Worm (Caenorhabditis elegans) whole organism, L4 larva: ENCODE results near the gene C46A5.6.

Experiments used
- F10B5.3 ChIP-seq: sonication (generic microtip); optimal IDR thresholded peaks from 2 replicates; lab custom pipeline; 2016; ENCODE audit warnings: mild to moderate bottlenecking, missing genetic modification characterization, missing compliant biosample characterization
- ZK337.2 ChIP-seq: fragments of 200-800 bp; sonication (Bioruptor generic); IDR thresholded peaks from 2 replicates; pipeline ENCODE4 v1.3.6; 2022; ENCODE audit warnings: missing genetic modification reagents, missing genetic modification characterization, missing compliant biosample characterization
- ceh-82 ChIP-seq: sonication (generic microtip); optimal IDR thresholded peaks from 2 replicates; lab custom pipeline; 2017; ENCODE audit warnings: missing biosample characterization, missing genetic modification characterization
- dmd-8 ChIP-seq: fragments of 200-800 bp; sonication (Bioruptor generic); IDR thresholded peaks from 2 replicates; pipeline ENCODE4 v1.3.6; 2022; ENCODE audit warnings: missing genetic modification characterization, missing compliant biosample characterization
- nhr-11 ChIP-seq: fragments of 150-350 bp; optimal IDR thresholded peaks from 2 replicates; lab custom pipeline; 2014; ENCODE audit warnings: missing biosample characterization, missing genetic modification characterization
- nhr-28 ChIP-seq: fragments of 150-350 bp; optimal IDR thresholded peaks from 2 replicates; lab custom pipeline; 2014; ENCODE audit warnings: missing biosample characterization, missing genetic modification characterization
- nhr-77 ChIP-seq: fragments of 150-350 bp; optimal IDR thresholded peaks from 2 replicates; lab custom pipeline; 2014; ENCODE audit warnings: missing biosample characterization, missing genetic modification characterization
- skn-1 ChIP-seq: fragments of 150-350 bp; optimal IDR thresholded peaks from 2 replicates; lab custom pipeline; 2014; ENCODE audit warnings: missing biosample characterization, missing genetic modification characterization
- unc-62 ChIP-seq, 3 experiments: fragments of 150-350 bp in 1 of 3; sonication (generic microtip); optimal IDR thresholded peaks in 2 of 3; peaks in 1 of 3; 1 replicate in 1 of 3; 2 replicates in 2 of 3; lab custom pipeline; 2014 to 2017; ENCODE audit warnings: missing biosample characterization in 3 of 3, missing genetic modification characterization in 3 of 3, missing genetic modification reagents in 3 of 3, missing genotype in 1 of 3
- ztf-11 ChIP-seq: fragments of 150-350 bp; optimal IDR thresholded peaks from 2 replicates; lab custom pipeline; 2014; ENCODE audit warnings: missing biosample characterization, missing genetic modification characterization

- TF ChIP-seq ztf-11 (tag; lab: Kevin White, UChicago) = no peak
- TF ChIP-seq nhr-28 = no peak
- no peak for TF ChIP-seq F10B5.3
- TF ChIP-seq unc-62 (GFP tag; optimal IDR thresholded peaks at IDR 0.05 in 1 of 2; lab: Kevin White, UChicago) = no peak
- TF ChIP-seq unc-62 (tag; optimal IDR thresholded peaks at IDR 0.05; lab: Kevin White, UChicago) = no peak
- TF ChIP-seq ceh-82 (tag; lab: Kevin White, UChicago) = no peak
- TF ChIP-seq nhr-11 (tag; lab: Kevin White, UChicago) = no peak
- no peak for TF ChIP-seq dmd-8 (GFP tag; lab: Robert Waterston, UW)
- TF ChIP-seq nhr-77 (tag; lab: Kevin White, UChicago) = no peak
- no peak for TF ChIP-seq skn-1 (tag; lab: Kevin White, UChicago)
- TF ChIP-seq ZK337.2 = no peak
Observed at ce11 chrIV:7717916-7718315, 45.7 kb downstream of the C46A5.6 start, which contains the start of gene F33D4.6.
